2 fruit fly cellular contexts compared by ENCODE assay signal in genomic region chr3L:5553717-5554116, dm6.
TF ChIP-seq lines count a peak whose summit lies in the region.

No protein-coding gene starts in this region.

TF ChIP-seq in whole organism, prepupa, 60 proteins besides CTCF, POLR2A, EP300 and RAD21:
- TF ChIP-seq vri (GFP tag; optimal IDR thresholded peaks at IDR 0.05; lab: Kevin White, UChicago) (peak; percentile 89), dsx (GFP tag; optimal IDR thresholded peaks at IDR 0.05; lab: Kevin White, UChicago; ENCODE audit: poor library complexity, severe bottlenecking) (peak; percentile 35), CG6163 (GFP tag; IDR thresholded peaks at IDR 0.05; lab: Robert Waterston, UW) (peak; percentile 19; the same call in 1 of the 3 replicates), Ets96B (tag; optimal IDR thresholded peaks at IDR 0.05; lab: Kevin White, UChicago) (no peak), Met (GFP tag; optimal IDR thresholded peaks at IDR 0.05; lab: Kevin White, UChicago) (no peak), ss (GFP tag; optimal IDR thresholded peaks at IDR 0.05; lab: Kevin White, UChicago) (peak in 1 of 2 experiments; percentile 92)
TF ChIP-seq in whole organism, prepupa: peak in this region for 4.

TF ChIP-seq in whole organism, pupa, 21 proteins besides CTCF, POLR2A, EP300 and RAD21:
- TF ChIP-seq CG14655 (GFP tag; optimal IDR thresholded peaks at IDR 0.05; lab: Kevin White, UChicago), result no peak
- TF ChIP-seq EcR (GFP tag; optimal IDR thresholded peaks at IDR 0.05; lab: Kevin White, UChicago), result peak; percentile 97
TF ChIP-seq in whole organism, pupa: peak in this region for 1.
